Worm (Caenorhabditis elegans): ENCODE data around the gene ZK856.7.

DNA sequence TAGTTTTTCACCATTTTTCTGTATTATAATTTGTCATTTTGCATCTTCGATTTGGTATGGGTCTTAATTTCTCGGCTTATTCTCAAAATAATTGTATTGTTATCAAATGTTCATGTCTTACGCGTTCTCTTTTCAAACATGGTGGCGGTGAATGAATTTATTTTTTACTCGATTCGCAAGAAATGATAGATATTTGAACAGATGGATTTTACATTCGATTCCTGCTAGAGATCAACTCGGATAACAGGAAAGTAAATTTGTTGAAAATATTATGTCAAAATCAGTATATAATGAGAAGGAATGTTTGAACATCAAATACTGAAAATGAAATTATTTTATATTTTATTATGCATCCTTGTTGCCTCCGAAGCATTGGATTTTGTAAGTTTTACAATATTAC, 18.9 kb upstream of the ZK856.7 start, which contains the start of gene ZK856.4:
- TF ChIP-seq snpc-4 (tag; optimal IDR thresholded peaks at IDR 0.05): no peak
- TF ChIP-seq fos-1 (tag; optimal IDR thresholded peaks at IDR 0.05): no peak
- TF ChIP-seq nhr-77 (tag; optimal IDR thresholded peaks at IDR 0.05): no peak
- TF ChIP-seq elt-3 (tag; optimal IDR thresholded peaks at IDR 0.05): no peak
- no peak for TF ChIP-seq ceh-82 (tag; optimal IDR thresholded peaks at IDR 0.05)
- no peak for TF ChIP-seq unc-39 (tag; optimal IDR thresholded peaks at IDR 0.05)
- TF ChIP-seq nhr-10 (tag; optimal IDR thresholded peaks at IDR 0.05): no peak
- no peak for TF ChIP-seq mbf-1 (tag; optimal IDR thresholded peaks at IDR 0.05)
- TF ChIP-seq peb-1 (tag; optimal IDR thresholded peaks at IDR 0.05): no peak
- TF ChIP-seq lin-39 (tag; optimal IDR thresholded peaks at IDR 0.05): no peak
- TF ChIP-seq skn-1 (tag; optimal IDR thresholded peaks at IDR 0.05): no peak
- TF ChIP-seq aly-2 (tag; optimal IDR thresholded peaks at IDR 0.05): no peak
- TF ChIP-seq mdl-1 (tag; optimal IDR thresholded peaks at IDR 0.05): no peak
- TF ChIP-seq nhr-11 (tag; optimal IDR thresholded peaks at IDR 0.05): no peak

All from whole organism, L2 larva.